Worm (Caenorhabditis elegans) whole organism, dauer: ENCODE measurements around the gene H01M10.1.

Source experiments
- unc-62 ChIP-seq: sonication (generic microtip); optimal IDR thresholded peaks from 2 replicates; lab custom pipeline; 2017; ENCODE audit warnings: missing biosample characterization, missing genetic modification reagents, missing genetic modification characterization

Gene H01M10.1

DNA sequence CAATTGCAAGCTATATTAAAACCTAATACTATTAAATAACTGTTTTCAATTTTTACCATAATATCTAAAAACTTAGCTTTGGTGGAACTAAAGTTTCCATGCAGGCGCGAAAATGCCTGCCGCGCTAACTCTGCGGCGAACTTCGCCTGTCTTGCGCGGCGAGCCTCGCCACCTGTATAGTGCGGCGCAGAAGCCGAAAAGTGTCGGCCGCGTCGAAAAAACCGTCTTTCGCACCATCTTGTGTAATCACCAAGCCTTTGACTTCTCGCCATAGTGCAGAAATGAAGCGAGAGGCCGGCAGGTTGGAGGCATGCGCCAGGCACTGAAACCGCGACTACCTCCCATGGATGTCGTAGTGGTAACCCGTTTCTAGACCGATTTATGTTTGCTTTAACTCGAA, 28.9 kb downstream of the H01M10.1 start:
- TF ChIP-seq unc-62 (GFP tag; lab: Kevin White, UChicago): no peak

DNA sequence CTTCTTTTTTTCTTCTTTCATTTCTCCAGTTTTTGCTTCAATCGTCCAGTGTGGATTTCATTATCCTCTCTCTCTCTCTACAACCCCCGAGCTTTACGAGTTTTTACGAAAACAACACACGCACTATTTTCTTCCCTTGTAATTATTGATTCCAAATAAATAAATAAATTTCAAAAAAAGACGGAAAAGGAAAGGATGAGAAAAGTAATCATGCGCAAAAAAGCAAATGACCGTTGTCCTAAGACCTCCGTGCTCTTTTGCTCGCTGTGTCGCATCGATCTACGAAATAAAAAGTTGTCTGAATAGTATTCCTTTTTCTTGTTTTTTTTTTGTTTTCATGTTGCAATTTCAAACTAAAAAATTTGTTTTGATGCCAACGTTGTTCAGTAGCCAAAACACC, 29.7 kb downstream of the H01M10.1 start:
- no peak for TF ChIP-seq unc-62 (GFP tag; lab: Kevin White, UChicago)

- no peak for TF ChIP-seq unc-62 (GFP tag; lab: Kevin White, UChicago)
Observed at ce11 chrX:2549322-2549721, 31.1 kb downstream of the H01M10.1 start.

DNA sequence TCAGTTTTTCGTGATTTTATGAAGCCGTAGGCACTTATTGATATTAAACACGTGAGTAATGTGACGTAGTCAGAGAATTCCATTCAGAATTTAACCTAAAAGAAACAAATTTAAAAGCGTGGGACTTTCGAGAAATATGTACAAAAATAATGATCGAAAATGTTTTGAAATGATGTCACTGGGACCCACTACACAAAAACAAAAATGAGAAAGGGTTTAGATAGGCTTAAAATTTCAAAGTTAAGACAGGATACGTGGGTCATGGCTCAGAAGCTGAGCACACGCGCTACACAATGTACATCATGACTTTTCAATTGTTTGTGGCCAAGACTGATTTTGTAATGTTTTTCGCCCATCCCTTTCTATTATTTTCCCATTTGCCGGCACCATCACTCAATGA, 31.5 kb downstream of the H01M10.1 start, which contains the start of gene smvt-1:
Gene smvt-1 (minus strand): TSS at position 101 of the 400 bp plus-strand sequence.
- TF ChIP-seq unc-62 (GFP tag; lab: Kevin White, UChicago): no peak

ce11 chrX:2544645-2545044, 35.7 kb downstream of the H01M10.1 start:
- TF ChIP-seq unc-62 (GFP tag; lab: Kevin White, UChicago): no peak

DNA sequence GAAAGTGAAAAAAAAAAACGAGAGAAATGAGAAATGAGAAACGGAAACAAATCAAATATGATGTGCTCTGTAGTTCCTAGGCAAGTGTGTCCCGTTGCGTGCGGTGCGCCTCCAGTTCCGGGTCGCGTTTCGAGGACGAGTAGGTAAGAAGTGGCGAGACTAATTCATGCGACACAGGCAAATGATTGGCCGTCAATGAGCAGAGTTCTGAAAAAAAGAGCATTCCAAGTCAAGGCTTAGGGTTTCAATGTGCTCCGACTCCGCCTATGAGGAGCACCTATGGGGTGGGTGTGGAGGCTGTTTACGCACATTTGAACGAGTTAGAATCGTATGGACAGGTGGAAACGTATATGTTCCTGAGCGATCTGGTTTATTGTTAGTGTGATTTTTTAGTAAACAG, 37.0 kb downstream of the H01M10.1 start:
- no peak for TF ChIP-seq unc-62 (GFP tag; lab: Kevin White, UChicago)

- no peak for TF ChIP-seq unc-62 (GFP tag; lab: Kevin White, UChicago)
Observed at ce11 chrX:2541003-2541521, 39.3 kb downstream of the H01M10.1 start, which contains the start of gene F52H2.3. Gene F52H2.3 (minus strand): TSS chrX:2541053.

DNA sequence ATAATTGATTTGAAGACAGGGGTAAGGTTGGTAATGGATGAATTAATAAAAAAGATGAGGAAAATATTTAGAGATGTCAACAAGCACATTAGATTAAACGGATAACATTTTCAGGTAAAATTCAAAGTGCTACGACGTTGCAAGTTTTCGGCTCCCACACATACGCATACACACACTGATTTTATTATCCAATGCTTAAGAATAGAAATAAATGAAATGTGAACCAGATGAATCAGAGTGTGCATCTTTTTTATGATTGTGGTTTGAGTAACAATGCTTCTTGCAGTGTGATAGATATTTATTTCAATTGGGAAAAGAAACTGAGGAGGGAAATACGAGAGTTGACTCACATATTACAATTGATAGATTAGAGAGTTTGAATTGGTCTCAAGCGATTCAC, 41.7 kb downstream of the H01M10.1 start:
- TF ChIP-seq unc-62 (GFP tag; lab: Kevin White, UChicago): no peak

ce11 chrX:2536246-2536772, 44.1 kb downstream of the H01M10.1 start:
- TF ChIP-seq unc-62 (GFP tag; lab: Kevin White, UChicago): no peak

DNA sequence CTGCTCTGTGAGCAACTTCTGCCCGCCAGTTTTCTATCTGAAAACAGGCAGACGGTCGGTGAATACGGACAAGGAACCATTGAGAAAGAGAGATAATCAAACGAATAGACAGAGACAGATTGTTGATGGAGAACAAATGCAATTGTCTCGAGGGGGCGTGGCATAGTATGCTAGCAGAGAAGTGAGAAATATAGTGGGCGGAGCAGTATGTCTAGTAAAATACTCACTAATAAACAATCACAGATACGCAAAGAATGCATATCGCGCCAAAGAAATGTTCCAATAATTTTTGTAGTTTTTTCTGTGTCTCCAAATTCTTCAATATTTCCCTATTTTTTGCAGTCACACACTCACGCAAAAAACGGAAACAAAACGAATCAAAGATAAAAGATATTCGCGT, 48.0 kb downstream of the H01M10.1 start, which contains the start of gene tbc-12:
Gene tbc-12 (minus strand): TSS at position 101 of the 400 bp plus-strand sequence.
- no peak for TF ChIP-seq unc-62 (GFP tag; lab: Kevin White, UChicago)

ce11 chrX:2531276-2531675, 49.1 kb downstream of the H01M10.1 start:
- no peak for TF ChIP-seq unc-62 (GFP tag; lab: Kevin White, UChicago)
